Fruit fly (Drosophila melanogaster) whole organism, adult: ENCODE measurements around the gene GstD5.

Experiments used
- CG12768 ChIP-seq: fragments of 200-800 bp; sonication (Bioruptor generic); optimal IDR thresholded peaks from 2 replicates; lab custom pipeline; 2017; ENCODE audit warnings: missing biosample characterization, missing genetic modification characterization, mild to moderate bottlenecking, moderate library complexity, missing genetic modification reagents
- CG1620 ChIP-seq: fragments of 200-800 bp; sonication (Bioruptor generic); optimal IDR thresholded peaks from 2 replicates; lab custom pipeline; 2016; ENCODE audit warnings: missing biosample characterization, missing genetic modification characterization
- CG7101 ChIP-seq: fragments of 200-800 bp; sonication (Bioruptor generic); optimal IDR thresholded peaks from 2 replicates; lab custom pipeline; 2018; ENCODE audit warnings: missing biosample characterization, mild to moderate bottlenecking, missing genetic modification characterization, moderate library complexity
- Clk ChIP-seq: fragments of 200-800 bp; sonication (Bioruptor generic); optimal IDR thresholded peaks from 2 replicates; lab custom pipeline; 2017; ENCODE audit warnings: missing biosample characterization, missing genetic modification characterization
- Mnt ChIP-seq: fragments of 200-800 bp; sonication (Bioruptor generic); optimal IDR thresholded peaks from 2 replicates; lab custom pipeline; 2016; ENCODE audit warnings: missing biosample characterization, mild to moderate bottlenecking, missing genetic modification characterization
- bab1 ChIP-seq: fragments of 200-800 bp; sonication (Bioruptor generic); optimal IDR thresholded peaks from 3 replicates; lab custom pipeline; 2019; ENCODE audit warnings: missing biosample characterization, mild to moderate bottlenecking, missing genetic modification characterization, moderate library complexity
- cic ChIP-seq: fragments of 200-800 bp; sonication (Bioruptor generic); optimal IDR thresholded peaks from 2 replicates; lab custom pipeline; 2017; ENCODE audit warnings: missing biosample characterization, mild to moderate bottlenecking, missing genetic modification characterization, moderate library complexity
- cnc ChIP-seq, 2 experiments: fragments of >200 bp; optimal IDR thresholded peaks; 2 replicates each; lab custom pipeline; 2017
- kay ChIP-seq: fragments of 200-800 bp; sonication (Bioruptor generic); peaks from one replicate; lab custom pipeline; 2016; ENCODE audit warnings: missing biosample characterization, missing genetic modification characterization, borderline replicate concordance
- pad ChIP-seq: fragments of 200-800 bp; sonication (Bioruptor generic); optimal IDR thresholded peaks from 3 replicates; lab custom pipeline; 2017; ENCODE audit warnings: missing biosample characterization, missing genetic modification characterization, mild to moderate bottlenecking, moderate library complexity, missing genetic modification reagents

DNA sequence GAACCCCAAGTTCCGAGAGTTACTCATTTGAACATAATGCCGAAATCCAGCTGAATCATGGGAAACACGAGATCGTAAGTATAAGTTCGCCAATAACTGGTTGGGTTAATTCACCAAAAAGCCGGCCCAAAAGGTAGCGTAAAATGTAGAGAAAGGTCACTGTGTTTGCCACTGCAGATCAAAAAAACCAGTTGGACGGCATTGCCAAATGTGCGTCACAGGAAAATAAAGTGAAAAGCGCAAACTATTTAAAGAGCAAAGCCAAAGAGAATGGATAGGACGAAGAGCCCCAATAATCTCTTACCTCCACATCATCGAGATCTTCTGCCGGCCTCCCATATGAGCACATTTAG lies 4.9 kb upstream of the GstD5 start:
- TF ChIP-seq cnc (optimal IDR thresholded peaks at IDR 0.05; lab: Kevin White, UChicago) (no peak), CG12768 (GFP tag; lab: Kevin White, UChicago) (no peak), cic (GFP tag; lab: Kevin White, UChicago) (no peak), kay (no peak), bab1 (GFP tag; lab: Kevin White, UChicago) (no peak), CG1620 (GFP tag; lab: Kevin White, UChicago) (no peak), Clk (GFP tag; lab: Kevin White, UChicago) (no peak), Mnt (GFP tag; lab: Kevin White, UChicago) (no peak), CG7101 (tag; lab: Kevin White, UChicago) (no peak), pad (GFP tag; lab: Kevin White, UChicago) (no peak)
